Fruit fly (Drosophila melanogaster): ENCODE data around the gene mtDNA-helicase.

Gene mtDNA-helicase

DNA sequence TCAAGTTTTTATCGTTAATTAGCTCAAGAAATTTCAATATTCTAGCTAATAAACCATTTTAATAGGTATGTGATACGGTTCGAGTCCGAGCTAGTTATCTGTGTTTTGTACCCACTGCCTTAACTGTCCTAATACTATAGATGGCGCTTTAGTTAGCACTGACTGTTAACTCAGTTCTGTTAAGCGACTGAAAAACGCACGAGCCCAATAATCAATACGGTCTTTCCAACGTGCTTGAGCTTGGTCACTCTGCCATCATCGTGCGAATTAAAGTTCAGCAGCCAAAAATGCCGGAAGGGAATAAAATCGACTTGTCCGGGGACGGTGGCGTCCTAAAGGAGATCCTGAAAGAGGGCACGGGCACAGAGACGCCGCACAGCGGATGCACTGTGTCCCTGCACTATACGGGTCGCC is 5.4 kb downstream of the mtDNA-helicase start, which contains the start of gene Fkbp59 (continued):
- TF ChIP-seq Ada2b (GFP tag; IDR thresholded peaks at IDR 0.05) (no peak), YL-1 (GFP tag; optimal IDR thresholded peaks at IDR 0.05) (no peak), Xrp1 (GFP tag; IDR thresholded peaks at IDR 0.05) (no peak), CrebB (tag; optimal IDR thresholded peaks at IDR 0.05) (peak; percentile 20), CG7839 (tag; optimal IDR thresholded peaks at IDR 0.05) (peak; percentile 15), bbx (GFP tag; IDR thresholded peaks at IDR 0.05; ENCODE audit: partially characterized antibody) (peak; percentile 82), Bgb (GFP tag; IDR thresholded peaks at IDR 0.05; ENCODE audit: partially characterized antibody) (peak; percentile 97), CG12769 (tag; optimal IDR thresholded peaks at IDR 0.05) (no peak), CG32532 (GFP tag; IDR thresholded peaks at IDR 0.05) (peak; percentile 15; the same call in 1 of the 2 replicates), CG14441 (GFP tag; IDR thresholded peaks at IDR 0.05) (no peak), CG10267 (tag; optimal IDR thresholded peaks at IDR 0.05) (peak; percentile 31), zfh1 (GFP tag; IDR thresholded peaks at IDR 0.05) (peak; percentile 14; the same call in 1 of the 3 replicates), CG12659 (GFP tag; optimal IDR thresholded peaks at IDR 0.05) (peak; percentile 37), kni (GFP tag; optimal IDR thresholded peaks at IDR 0.05) (no peak), CG10431 (GFP tag; optimal IDR thresholded peaks at IDR 0.05) (no peak), gfzf (GFP tag; optimal IDR thresholded peaks at IDR 0.05) (peak; percentile 85), CG1603 (tag; optimal IDR thresholded peaks at IDR 0.05) (peak; percentile 63), dati (GFP tag; IDR thresholded peaks at IDR 0.05) (no peak), Doc3 (GFP tag; IDR thresholded peaks at IDR 0.05; ENCODE audit: partially characterized antibody) (no peak), Abd-B (GFP tag; optimal IDR thresholded peaks at IDR 0.05) (no peak), Dp (GFP tag; optimal IDR thresholded peaks at IDR 0.05) (peak; percentile 42), Vsx1 (GFP tag; optimal IDR thresholded peaks at IDR 0.05) (peak; percentile 99), Taf1 (GFP tag; IDR thresholded peaks at IDR 0.05) (no peak), zen2 (GFP tag; IDR thresholded peaks at IDR 0.05; ENCODE audit: partially characterized antibody) (peak; percentile 29; the same call in 1 of the 3 replicates), CG7745 (tag; optimal IDR thresholded peaks at IDR 0.05) (no peak), CG4730 (GFP tag; IDR thresholded peaks at IDR 0.05) (no peak), Atf3 (GFP tag; optimal IDR thresholded peaks at IDR 0.05) (no peak), sr (GFP tag; IDR thresholded peaks at IDR 0.05) (no peak), CG13123 (GFP tag; optimal IDR thresholded peaks at IDR 0.05) (no peak), Gug (GFP tag; IDR thresholded peaks at IDR 0.05) (no peak), grau (tag; optimal IDR thresholded peaks at IDR 0.05) (peak; percentile 22), tin (GFP tag; optimal IDR thresholded peaks at IDR 0.05) (no peak), Atf6 (GFP tag; IDR thresholded peaks at IDR 0.05) (no peak), Hr39 (optimal IDR thresholded peaks at IDR 0.05) (no peak), inv (GFP tag; IDR thresholded peaks at IDR 0.05; ENCODE audit: partially characterized antibody) (peak; percentile 55), ato (GFP tag; IDR thresholded peaks at IDR 0.05; ENCODE audit: partially characterized antibody) (peak; percentile 92), CG2199 (GFP tag; IDR thresholded peaks at IDR 0.05) (no peak), Sry-δ (GFP tag; optimal IDR thresholded peaks at IDR 0.05) (peak; percentile 16), B-H2 (GFP tag; optimal IDR thresholded peaks at IDR 0.05) (peak; percentile 24), MTF-1 (GFP tag; optimal IDR thresholded peaks at IDR 0.05; ENCODE audit: borderline replicate concordance) (peak; percentile 92), gsb (GFP tag; IDR thresholded peaks at IDR 0.05) (no peak), CG2202 (tag; optimal IDR thresholded peaks at IDR 0.05) (no peak), kah (GFP tag; optimal IDR thresholded peaks at IDR 0.05) (no peak), knrl (GFP tag; IDR thresholded peaks at IDR 0.05; ENCODE audit: partially characterized antibody) (peak; percentile 77), gcm (GFP tag; optimal IDR thresholded peaks at IDR 0.05) (no peak), CG3407 (GFP tag; optimal IDR thresholded peaks at IDR 0.05) (no peak), CG1792 (GFP tag; optimal IDR thresholded peaks at IDR 0.05) (no peak), sima (GFP tag; optimal IDR thresholded peaks at IDR 0.05) (no peak), Pdp1 (GFP tag; optimal IDR thresholded peaks at IDR 0.05) (no peak), tx (GFP tag; optimal IDR thresholded peaks at IDR 0.05) (no peak), abd-A (tag; optimal IDR thresholded peaks at IDR 0.05) (peak; percentile 63)

Measured in whole organism, embryonic.